Fruit fly (Drosophila melanogaster) whole organism, wandering third instar larva: ENCODE measurements around the gene Sidpn.

Experiments
- Abd-B ChIP-seq: fragments of >200 bp; optimal IDR thresholded peaks from 2 replicates; lab custom pipeline; 2017; ENCODE audit warnings: missing biosample characterization, missing genetic modification characterization
- CG32264 ChIP-seq: fragments of 200-800 bp; sonication (Bioruptor generic); optimal IDR thresholded peaks from 2 replicates; lab custom pipeline; 2016; ENCODE audit warnings: missing biosample characterization, missing genetic modification characterization
- CG9705 ChIP-seq: fragments of 200-800 bp; sonication (Bioruptor generic); optimal IDR thresholded peaks from 2 replicates; lab custom pipeline; 2018; ENCODE audit warnings: missing biosample characterization, mild to moderate bottlenecking, missing genetic modification characterization
- Dfd ChIP-seq: fragments of >200 bp; optimal IDR thresholded peaks from 2 replicates; lab custom pipeline; 2017; ENCODE audit warnings: missing biosample characterization, missing genetic modification characterization
- Dif ChIP-seq: fragments of 200-275, 200-300 bp; sonication (Bioruptor generic); optimal IDR thresholded peaks from 2 replicates; lab custom pipeline; 2018; ENCODE audit warnings: missing biosample characterization, missing genetic modification characterization; ENCODE audit not compliant: partially characterized antibody
- GATAd ChIP-seq: sonication (Bioruptor generic); optimal IDR thresholded peaks from 2 replicates; lab custom pipeline; 2016; ENCODE audit warnings: missing biosample characterization, missing genetic modification characterization
- HLH106 ChIP-seq: fragments of 200-800 bp; optimal IDR thresholded peaks from 3 replicates; lab custom pipeline; 2019; ENCODE audit warnings: missing biosample characterization, mild to moderate bottlenecking, missing genetic modification characterization, moderate library complexity
- Hnf4 ChIP-seq: fragments of 200-800 bp; sonication (Bioruptor generic); optimal IDR thresholded peaks from 2 replicates; lab custom pipeline; 2016; ENCODE audit warnings: missing biosample characterization, mild to moderate bottlenecking, missing genetic modification characterization
- Hr78 ChIP-seq: fragments of >200 bp; optimal IDR thresholded peaks from 2 replicates; lab custom pipeline; 2017; ENCODE audit warnings: missing biosample characterization, missing genetic modification characterization
- Jra ChIP-seq: sonication (Bioruptor generic); optimal IDR thresholded peaks from 2 replicates; lab custom pipeline; 2016; ENCODE audit warnings: missing biosample characterization, missing genetic modification characterization
- Mio ChIP-seq: sonication (Bioruptor generic); optimal IDR thresholded peaks from 2 replicates; lab custom pipeline; 2016; ENCODE audit warnings: missing biosample characterization, missing genetic modification characterization
- Myc ChIP-seq: fragments of >200 bp; optimal IDR thresholded peaks from 2 replicates; lab custom pipeline; 2017
- N ChIP-seq: fragments of >200 bp; optimal IDR thresholded peaks from 2 replicates; lab custom pipeline; 2018; ENCODE audit warnings: missing biosample characterization, missing external identifiers, missing genetic modification characterization
- OdsH ChIP-seq: fragments of 200-800 bp; sonication (Bioruptor generic); optimal IDR thresholded peaks from 2 replicates; lab custom pipeline; 2016; ENCODE audit warnings: missing biosample characterization, mild to moderate bottlenecking, missing genetic modification characterization
- Sp1 ChIP-seq: fragments of 200-800 bp; sonication (Bioruptor generic); optimal IDR thresholded peaks from 3 replicates; lab custom pipeline; 2019; ENCODE audit warnings: missing biosample characterization, mild to moderate bottlenecking, missing genetic modification characterization, moderate library complexity
- Vsx2 ChIP-seq: fragments of 200-300, 225-300 bp; sonication (Bioruptor generic); optimal IDR thresholded peaks from 2 replicates; lab custom pipeline; 2018; ENCODE audit warnings: missing biosample characterization, missing genetic modification characterization; ENCODE audit not compliant: partially characterized antibody
- br ChIP-seq: fragments of 200-800 bp; sonication (Bioruptor generic); optimal IDR thresholded peaks from 2 replicates; lab custom pipeline; 2016; ENCODE audit warnings: missing biosample characterization, missing genetic modification characterization
- brk ChIP-seq: fragments of 200-800 bp; sonication (Bioruptor generic); optimal IDR thresholded peaks from 2 replicates; lab custom pipeline; 2016; ENCODE audit warnings: missing biosample characterization, mild to moderate bottlenecking, missing genetic modification characterization
- dl ChIP-seq, 2 experiments: fragments of 175-275, 200-275 bp in 1 of 2; fragments of 200-275 bp in 1 of 2; sonication (Bioruptor generic); optimal IDR thresholded peaks; lab custom pipeline; 2018; ENCODE audit warnings: mild to moderate bottlenecking in 2 of 2, missing biosample characterization in 2 of 2, missing genetic modification characterization in 2 of 2, moderate library complexity in 2 of 2; ENCODE audit not compliant: partially characterized antibody in 2 of 2, insufficient read depth in 1 of 2
- dmrt93B ChIP-seq: fragments of 200-800 bp; sonication (Bioruptor generic); optimal IDR thresholded peaks from 2 replicates; lab custom pipeline; 2018; ENCODE audit warnings: missing biosample characterization, mild to moderate bottlenecking, missing genetic modification characterization
- dsf ChIP-seq: sonication (Bioruptor generic); optimal IDR thresholded peaks from 2 replicates; lab custom pipeline; 2016; ENCODE audit warnings: missing biosample characterization, missing genetic modification characterization, borderline replicate concordance
- ey ChIP-seq: fragments of 200-800 bp; sonication (Bioruptor generic); optimal IDR thresholded peaks from 2 replicates; lab custom pipeline; 2016; ENCODE audit warnings: missing biosample characterization, missing genetic modification characterization
- foxo ChIP-seq, 2 experiments: fragments of 200-800 bp; sonication (Bioruptor generic); optimal IDR thresholded peaks; 2 replicates in 1 of 2; 3 replicates in 1 of 2; lab custom pipeline; 2016 to 2017; ENCODE audit warnings: missing biosample characterization in 2 of 2, missing genetic modification characterization in 2 of 2
- fru ChIP-seq: fragments of 200-800 bp; sonication (Bioruptor generic); optimal IDR thresholded peaks from 3 replicates; lab custom pipeline; 2016; ENCODE audit warnings: missing biosample characterization, mild to moderate bottlenecking, missing genetic modification characterization
- h ChIP-seq: fragments of 200-800 bp; sonication (Bioruptor generic); optimal IDR thresholded peaks from 3 replicates; lab custom pipeline; 2016; ENCODE audit warnings: missing biosample characterization, mild to moderate bottlenecking, missing genetic modification characterization
- jim ChIP-seq: fragments of 175-275, 200-325 bp; sonication (Bioruptor generic); optimal IDR thresholded peaks from 2 replicates; lab custom pipeline; 2016; ENCODE audit warnings: missing biosample characterization, mild to moderate bottlenecking, missing genetic modification characterization
- pan ChIP-seq: fragments of >200 bp; optimal IDR thresholded peaks from 2 replicates; lab custom pipeline; 2017
- rgr ChIP-seq: fragments of 200-800 bp; sonication (Bioruptor generic); optimal IDR thresholded peaks from 3 replicates; lab custom pipeline; 2016; ENCODE audit warnings: missing biosample characterization, mild to moderate bottlenecking, missing genetic modification characterization
- sage ChIP-seq: fragments of 200-800 bp; sonication (Bioruptor generic); optimal IDR thresholded peaks from 2 replicates; lab custom pipeline; 2016; ENCODE audit warnings: missing biosample characterization, mild to moderate bottlenecking, missing genetic modification characterization
- sv ChIP-seq: fragments of 200-800 bp; sonication (Bioruptor generic); optimal IDR thresholded peaks from 3 replicates; lab custom pipeline; 2016; ENCODE audit warnings: missing biosample characterization, missing genetic modification characterization
- tai ChIP-seq: sonication (Bioruptor generic); optimal IDR thresholded peaks from 2 replicates; lab custom pipeline; 2016; ENCODE audit warnings: missing biosample characterization, missing genetic modification characterization
- usp ChIP-seq: fragments of >200 bp; optimal IDR thresholded peaks from 2 replicates; lab custom pipeline; 2017; ENCODE audit warnings: missing biosample characterization, missing genetic modification characterization
- woc ChIP-seq: sonication (Bioruptor generic); optimal IDR thresholded peaks from 2 replicates; lab custom pipeline; 2016; ENCODE audit warnings: missing biosample characterization, mild to moderate bottlenecking, missing genetic modification characterization

The Sidpn gene

DNA sequence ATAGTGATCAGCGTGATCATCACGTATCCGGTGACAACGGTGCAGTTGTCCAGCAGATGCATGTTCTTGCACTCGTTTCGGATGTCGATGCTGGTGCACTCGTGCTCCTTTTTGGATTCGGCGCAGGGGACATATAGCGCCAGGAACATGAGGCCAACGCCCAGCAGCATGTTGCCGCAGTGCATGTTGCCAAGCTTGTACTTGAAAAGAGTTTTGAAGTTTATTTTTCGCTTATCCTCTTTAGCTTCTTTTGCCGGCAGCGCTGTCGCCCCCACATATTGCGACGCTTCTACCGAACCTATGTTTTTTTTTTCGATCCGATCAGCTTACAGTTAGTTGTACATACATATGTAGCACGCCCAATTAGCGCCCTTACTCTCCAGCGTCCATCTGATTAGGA is 40.9 kb downstream of the Sidpn start:
- TF ChIP-seq pan (lab: Kevin White, UChicago): no peak
- no peak for TF ChIP-seq usp (GFP tag; lab: Kevin White, UChicago)
- TF ChIP-seq fru (GFP tag; lab: Kevin White, UChicago): no peak
- no peak for TF ChIP-seq dmrt93B (GFP tag; lab: Kevin White, UChicago)
- no peak for TF ChIP-seq sv
- no peak for TF ChIP-seq Vsx2 (GFP tag; lab: Kevin White, UChicago)

DNA sequence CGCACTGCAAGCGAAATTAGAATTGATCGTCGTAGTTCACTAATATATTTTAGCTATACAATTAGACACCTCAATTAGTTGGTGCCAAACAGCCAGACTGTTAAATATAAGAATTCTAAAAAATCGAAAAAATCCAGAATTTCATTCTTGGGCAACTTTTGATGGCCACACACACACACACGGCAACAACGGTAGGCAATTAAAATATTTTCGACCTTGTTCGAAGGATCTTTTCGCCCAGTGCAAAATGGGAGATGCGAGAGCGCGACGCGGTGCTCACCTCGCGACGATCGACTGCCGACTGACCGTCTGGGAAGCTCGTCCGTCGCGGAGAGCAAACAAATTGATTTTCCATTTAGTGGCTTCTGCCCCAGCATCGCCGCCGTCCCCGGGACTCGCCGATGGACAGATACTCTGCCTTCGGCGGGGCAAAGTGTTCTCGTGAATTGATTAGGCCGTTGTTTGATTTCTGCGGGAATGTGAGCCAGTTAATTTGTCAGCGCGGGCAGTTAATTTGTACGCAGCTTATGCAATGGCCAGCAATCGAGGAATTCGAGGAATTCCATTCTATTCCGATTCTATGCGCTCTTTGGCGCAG is 42.1 kb downstream of the Sidpn start, which contains the start of gene CG10702:
CG10702 (minus strand) TSS at position 304 of the 598 bp plus-strand sequence.
- no peak for TF ChIP-seq brk (GFP tag; lab: Kevin White, UChicago)
- peak; percentile 45 for TF ChIP-seq woc (GFP tag; lab: Kevin White, UChicago)

DNA sequence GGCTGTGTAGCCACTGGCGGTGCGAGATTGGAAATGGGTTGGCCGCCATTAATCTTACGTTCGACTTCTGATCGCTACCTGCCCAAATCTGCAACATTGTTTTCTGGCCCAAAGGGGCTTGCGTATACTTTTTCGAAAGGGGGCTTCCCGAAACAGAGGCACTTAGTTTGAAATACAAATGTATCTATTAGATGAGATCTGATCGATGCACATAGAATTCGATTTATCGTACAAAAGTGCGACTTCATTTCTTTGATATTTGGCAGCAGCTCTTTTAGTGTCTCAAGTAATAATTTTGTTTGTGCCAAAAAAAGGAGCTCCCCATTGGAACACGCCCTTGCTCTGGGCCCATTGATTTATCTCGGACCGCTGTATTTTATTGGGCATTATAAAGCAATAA is 44.2 kb downstream of the Sidpn start:
- TF ChIP-seq Mio (GFP tag; lab: Kevin White, UChicago) (no peak), HLH106 (peak; percentile 62), N (GFP tag; lab: Kevin White, UChicago) (no peak), tai (GFP tag; lab: Kevin White, UChicago) (no peak), CG9705 (no peak), OdsH (GFP tag; lab: Kevin White, UChicago) (peak; percentile 12), foxo (GFP tag; optimal IDR thresholded peaks at IDR 0.05; lab: Kevin White, UChicago) (peak in 1 of 2 experiments; percentile 39), h (GFP tag; lab: Kevin White, UChicago) (peak; percentile 42), pan (lab: Kevin White, UChicago) (no peak), Hnf4 (GFP tag; lab: Kevin White, UChicago) (no peak), br (GFP tag; lab: Kevin White, UChicago) (peak; percentile 29), dmrt93B (GFP tag; lab: Kevin White, UChicago) (peak; percentile 14), ey (peak; percentile 29), fru (GFP tag; lab: Kevin White, UChicago) (peak; percentile 31), woc (GFP tag; lab: Kevin White, UChicago) (peak; percentile 73)

DNA sequence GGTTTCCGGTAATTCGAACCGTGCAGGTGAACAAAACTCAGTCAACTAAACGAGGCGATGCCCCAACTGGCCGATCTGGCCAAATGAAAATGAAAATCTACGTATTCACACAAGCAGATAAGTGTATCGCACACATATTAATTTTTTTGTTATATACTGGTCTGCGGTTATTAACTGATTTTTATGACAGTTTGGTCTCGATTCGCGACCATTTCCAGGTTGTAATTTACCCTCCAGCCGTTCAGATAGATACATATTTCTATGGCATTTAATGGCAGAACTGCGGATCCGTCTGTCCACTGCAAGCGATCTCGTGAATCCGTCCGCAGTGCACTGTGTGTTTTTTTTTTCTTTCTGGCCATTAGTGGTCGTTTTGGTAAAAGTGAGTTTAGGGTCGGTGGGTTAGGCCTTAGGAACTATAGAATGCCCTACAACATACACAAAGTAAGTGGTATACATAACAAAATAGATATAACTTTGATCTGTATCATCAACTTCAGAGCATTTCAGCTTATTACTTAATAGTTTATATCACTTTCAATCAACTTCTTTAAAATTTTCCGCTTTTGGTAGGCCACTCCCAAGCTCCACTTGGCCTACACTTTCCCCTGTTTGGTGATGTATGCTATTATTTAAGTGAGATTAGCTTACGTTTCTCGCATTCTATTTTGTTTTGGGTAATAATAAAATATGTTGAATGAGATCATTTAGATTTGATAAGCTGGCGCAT is 46.8 kb downstream of the Sidpn start, which contains the start of gene CG17572:
CG17572 (minus strand) TSS at position 51 of the 730 bp plus-strand sequence.
- no peak for TF ChIP-seq CG32264
- no peak for TF ChIP-seq woc (GFP tag; lab: Kevin White, UChicago)
- TF ChIP-seq jim (GFP tag; lab: Kevin White, UChicago): no peak
- TF ChIP-seq sage (GFP tag; lab: Kevin White, UChicago): no peak
- no peak for TF ChIP-seq Dfd (GFP tag; lab: Kevin White, UChicago)
- TF ChIP-seq Myc (lab: Kevin White, UChicago): no peak
- no peak for TF ChIP-seq br (GFP tag; lab: Kevin White, UChicago)
- TF ChIP-seq GATAd (GFP tag; lab: Kevin White, UChicago): no peak
- TF ChIP-seq Sp1 (GFP tag; lab: Kevin White, UChicago): no peak
- no peak for TF ChIP-seq N (GFP tag; lab: Kevin White, UChicago)
- TF ChIP-seq brk (GFP tag; lab: Kevin White, UChicago): no peak
- no peak for TF ChIP-seq dl (GFP tag; optimal IDR thresholded peaks at IDR 0.05; lab: Kevin White, UChicago; ENCODE audit: insufficient read depth in 1 of 2, partially characterized antibody in 2 of 2)
- no peak for TF ChIP-seq sv
- no peak for TF ChIP-seq ey
- TF ChIP-seq Abd-B (GFP tag; lab: Kevin White, UChicago): no peak
- TF ChIP-seq HLH106: no peak

DNA sequence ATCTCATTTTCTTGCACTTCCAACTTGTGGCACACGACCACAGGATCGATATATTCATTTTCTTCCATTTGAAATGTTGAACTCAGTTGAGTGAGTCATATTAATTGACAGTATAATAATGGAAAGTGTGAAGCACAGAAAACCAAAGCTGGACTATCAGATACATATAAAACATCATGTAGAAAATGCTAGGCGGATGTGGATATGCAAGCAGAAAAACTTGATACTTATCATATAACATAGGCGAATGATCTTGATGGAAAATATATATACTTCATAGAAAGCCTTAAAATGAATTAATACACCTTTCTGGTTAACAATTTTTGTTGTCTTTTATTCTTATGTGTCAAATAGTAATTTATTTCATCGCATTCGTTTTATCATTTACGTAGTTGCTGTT is 51.4 kb downstream of the Sidpn start, which contains the start of gene CG10700:
CG10700 (minus strand) TSS at position 101 of the 400 bp plus-strand sequence.
- TF ChIP-seq dmrt93B (GFP tag; lab: Kevin White, UChicago) (no peak), OdsH (GFP tag; lab: Kevin White, UChicago) (no peak), Jra (GFP tag; lab: Kevin White, UChicago) (no peak), Sp1 (GFP tag; lab: Kevin White, UChicago) (no peak), woc (GFP tag; lab: Kevin White, UChicago) (no peak), sage (GFP tag; lab: Kevin White, UChicago) (no peak), Hr78 (GFP tag; lab: Kevin White, UChicago) (no peak), Dif (GFP tag; lab: Kevin White, UChicago) (no peak), Abd-B (GFP tag; lab: Kevin White, UChicago) (no peak), Hnf4 (GFP tag; lab: Kevin White, UChicago) (no peak), rgr (GFP tag; lab: Kevin White, UChicago) (no peak), foxo (GFP tag; optimal IDR thresholded peaks at IDR 0.05; lab: Kevin White, UChicago) (no peak), N (GFP tag; lab: Kevin White, UChicago) (no peak), usp (GFP tag; lab: Kevin White, UChicago) (no peak), dsf (no peak)
